Worm (Caenorhabditis elegans) whole organism, L4 larva: ENCODE data around the gene srw-10.

Experiments used
- F26F4.8 ChIP-seq: fragments of 200-800 bp; sonication (Bioruptor generic); conservative IDR thresholded peaks from 2 replicates; pipeline ENCODE4 v1.3.6; 2022; ENCODE audit warnings: missing genetic modification characterization, missing compliant biosample characterization
- F37D6.2 ChIP-seq: sonication (generic microtip); optimal IDR thresholded peaks from 2 replicates; lab custom pipeline; 2016; ENCODE audit warnings: mild to moderate bottlenecking, missing genetic modification characterization, missing compliant biosample characterization
- Y105C5A.15 ChIP-seq: fragments of 200-800 bp; sonication (Bioruptor generic); IDR thresholded peaks from 2 replicates; pipeline ENCODE4 v1.3.6; 2022; ENCODE audit warnings: missing genetic modification characterization, missing compliant biosample characterization
- Y48G9A.11 ChIP-seq: fragments of 200-800 bp; sonication (Bioruptor generic); IDR thresholded peaks from 2 replicates; pipeline ENCODE4 v1.3.6; 2022; ENCODE audit warnings: missing genetic modification reagents, missing genetic modification characterization, missing compliant biosample characterization
- ZK337.2 ChIP-seq: fragments of 200-800 bp; sonication (Bioruptor generic); IDR thresholded peaks from 2 replicates; pipeline ENCODE4 v1.3.6; 2022; ENCODE audit warnings: missing genetic modification reagents, missing genetic modification characterization, missing compliant biosample characterization
- aha-1 ChIP-seq: fragments of 150-350 bp; peaks from one replicate; lab custom pipeline; 2014; ENCODE audit warnings: missing biosample characterization, missing genetic modification characterization
- ama-1 ChIP-seq: fragments of 150-350 bp; optimal IDR thresholded peaks from 2 replicates; lab custom pipeline; 2014; ENCODE audit warnings: inconsistent platforms, mixed read lengths
- arid-1 ChIP-seq: fragments of 200-800 bp; sonication (Bioruptor generic); conservative IDR thresholded peaks from 2 replicates; pipeline ENCODE4 v1.3.6; 2022; ENCODE audit warnings: missing genetic modification reagents, missing genetic modification characterization, missing compliant biosample characterization
- ceh-44 ChIP-seq: fragments of 200-800 bp; sonication (Bioruptor generic); IDR thresholded peaks from 2 replicates; pipeline ENCODE4 v1.3.6; 2022; ENCODE audit warnings: missing genetic modification reagents, missing genetic modification characterization, missing compliant biosample characterization
- ctbp-1 ChIP-seq: fragments of 200-800 bp; sonication (Bioruptor generic); IDR thresholded peaks from 2 replicates; pipeline ENCODE4 v1.3.6; 2022; ENCODE audit warnings: missing genetic modification reagents, missing genetic modification characterization, missing compliant biosample characterization
- daf-12 ChIP-seq: fragments of 150-350 bp; optimal IDR thresholded peaks from 2 replicates; lab custom pipeline; 2014; ENCODE audit warnings: missing biosample characterization, missing genetic modification reagents, missing genetic modification characterization
- daf-19 ChIP-seq: fragments of 200-800 bp; sonication (Bioruptor generic); conservative IDR thresholded peaks from 2 replicates; pipeline ENCODE4 v1.3.6; 2022; ENCODE audit warnings: missing genetic modification characterization, missing compliant biosample characterization
- dmd-6 ChIP-seq: fragments of 200-800 bp; sonication (Bioruptor generic); IDR thresholded peaks from 2 replicates; pipeline ENCODE4 v1.3.6; 2022; ENCODE audit warnings: missing genetic modification reagents, missing genetic modification characterization, missing compliant biosample characterization
- dve-1 ChIP-seq: sonication (generic microtip); optimal IDR thresholded peaks from 2 replicates; lab custom pipeline; 2017; ENCODE audit warnings: antibody characterized with exemption, mild to moderate bottlenecking, missing genetic modification characterization, missing compliant biosample characterization; ENCODE audit not compliant: insufficient read depth
- egl-43 ChIP-seq: fragments of 200-800 bp; sonication (Bioruptor generic); IDR thresholded peaks from 2 replicates; pipeline ENCODE4 v1.3.6; 2022; ENCODE audit warnings: missing genetic modification reagents, missing genetic modification characterization, missing compliant biosample characterization
- fkh-10 ChIP-seq: fragments of 150-350 bp; optimal IDR thresholded peaks from 2 replicates; lab custom pipeline; 2014; ENCODE audit warnings: missing biosample characterization, missing genetic modification reagents, missing genetic modification characterization
- gei-8 ChIP-seq: fragments of 200-800 bp; sonication (Bioruptor generic); optimal IDR thresholded peaks from 2 replicates; lab custom pipeline; 2018; ENCODE audit warnings: mild to moderate bottlenecking, missing genetic modification characterization, missing compliant biosample characterization
- madf-5 ChIP-seq, 2 experiments: fragments of 200-800 bp; sonication (Bioruptor generic); IDR thresholded peaks; 2 replicates each; pipeline ENCODE4 v1.3.6; 2022; ENCODE audit warnings: missing compliant biosample characterization in 2 of 2, missing genetic modification characterization in 2 of 2
- mep-1 ChIP-seq: fragments of 150-350 bp; sonication (generic microtip); optimal IDR thresholded peaks from 3 replicates; lab custom pipeline; 2014; ENCODE audit warnings: missing biosample characterization, missing genetic modification characterization
- mes-2 ChIP-seq: sonication (generic microtip); optimal IDR thresholded peaks from 2 replicates; lab custom pipeline; 2016; ENCODE audit warnings: missing genotype, mild to moderate bottlenecking, missing genetic modification characterization, missing compliant biosample characterization; ENCODE audit not compliant: poor library complexity, severe bottlenecking
- mxl-2 ChIP-seq: fragments of 200-800 bp; sonication (Bioruptor generic); conservative IDR thresholded peaks from 2 replicates; pipeline ENCODE4 v1.3.6; 2022; ENCODE audit warnings: missing genetic modification reagents, missing genetic modification characterization, missing compliant biosample characterization
- mxl-3 ChIP-seq: fragments of 200-800 bp; sonication (Bioruptor generic); optimal IDR thresholded peaks from 2 replicates; lab custom pipeline; 2018; ENCODE audit warnings: mild to moderate bottlenecking, missing genetic modification characterization, missing compliant biosample characterization
- nhr-10 ChIP-seq: fragments of 150-350 bp; optimal IDR thresholded peaks from 2 replicates; lab custom pipeline; 2014; ENCODE audit warnings: missing biosample characterization, missing genetic modification characterization
- nhr-42 ChIP-seq: fragments of 200-800 bp; sonication (Bioruptor generic); IDR thresholded peaks from 2 replicates; pipeline ENCODE4 v1.3.6; 2022; ENCODE audit warnings: missing genetic modification characterization, missing compliant biosample characterization
- nhr-6 ChIP-seq: fragments of 150-350 bp; optimal IDR thresholded peaks from 2 replicates; lab custom pipeline; 2014; ENCODE audit warnings: missing biosample characterization, missing genetic modification characterization
- nhr-77 ChIP-seq: fragments of 150-350 bp; optimal IDR thresholded peaks from 2 replicates; lab custom pipeline; 2014; ENCODE audit warnings: missing biosample characterization, missing genetic modification characterization
- pqm-1 ChIP-seq: sonication (generic microtip); optimal IDR thresholded peaks from 2 replicates; lab custom pipeline; 2017; ENCODE audit warnings: missing biosample characterization, missing genetic modification characterization
- saeg-2 ChIP-seq: fragments of 200-800 bp; sonication (Bioruptor generic); IDR thresholded peaks from 2 replicates; pipeline ENCODE4 v1.3.6; 2022; ENCODE audit warnings: missing genetic modification reagents, missing genetic modification characterization, missing compliant biosample characterization
- set-16 ChIP-seq: fragments of 200-800 bp; sonication (Bioruptor generic); IDR thresholded peaks from 2 replicates; pipeline ENCODE4 v1.3.6; 2022; ENCODE audit warnings: missing genetic modification reagents, missing genetic modification characterization, missing compliant biosample characterization
- skn-1 ChIP-seq: fragments of 150-350 bp; optimal IDR thresholded peaks from 2 replicates; lab custom pipeline; 2014; ENCODE audit warnings: missing biosample characterization, missing genetic modification characterization
- snpc-1.2 ChIP-seq: fragments of 200-800 bp; sonication (Bioruptor generic); IDR thresholded peaks from 2 replicates; pipeline ENCODE4 v1.3.6; 2022; ENCODE audit warnings: missing genetic modification reagents, missing genetic modification characterization, missing compliant biosample characterization
- spr-1 ChIP-seq: sonication (generic microtip); optimal IDR thresholded peaks from 2 replicates; lab custom pipeline; 2016; ENCODE audit warnings: mild to moderate bottlenecking, missing genetic modification characterization, missing compliant biosample characterization
- unc-39 ChIP-seq: sonication (generic microtip); optimal IDR thresholded peaks from 2 replicates; lab custom pipeline; 2017; ENCODE audit warnings: missing biosample characterization, missing genetic modification characterization
- unc-62 ChIP-seq, 3 experiments: fragments of 150-350 bp in 1 of 3; sonication (generic microtip); optimal IDR thresholded peaks in 2 of 3; peaks in 1 of 3; 1 replicate in 1 of 3; 2 replicates in 2 of 3; lab custom pipeline; 2014 to 2017; ENCODE audit warnings: missing biosample characterization in 3 of 3, missing genetic modification characterization in 3 of 3, missing genetic modification reagents in 3 of 3, missing genotype in 1 of 3
- zag-1 ChIP-seq: fragments of 150-350 bp; optimal IDR thresholded peaks from 2 replicates; lab custom pipeline; 2014; ENCODE audit warnings: missing biosample characterization, missing genetic modification characterization

The srw-10 gene

DNA sequence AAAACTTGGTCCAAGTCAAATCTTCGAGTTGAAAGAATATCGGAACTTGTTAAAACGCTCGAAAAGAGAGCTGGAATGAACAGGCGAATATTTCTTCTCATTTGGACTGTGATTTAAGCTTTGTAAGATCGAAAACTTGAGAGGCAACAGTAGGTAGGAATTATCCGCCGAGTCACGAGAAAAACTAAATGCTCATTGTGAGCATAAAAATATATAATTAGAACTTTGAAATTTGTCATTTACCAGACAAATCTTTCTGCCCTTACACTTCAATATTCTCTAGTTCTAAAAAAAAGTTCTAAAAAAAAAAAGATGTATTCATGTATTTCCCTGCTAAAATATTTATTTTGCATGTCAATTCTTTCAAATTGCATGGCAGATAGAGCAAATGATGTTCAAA is 9.1 kb downstream of the srw-10 start, which contains the start of the genes irld-19 and irld-61:
Gene irld-19, minus strand, starts transcription at position 101 of the 400 bp plus-strand sequence.
Gene irld-61, plus strand, starts transcription at position 313 of the 400 bp plus-strand sequence.
- TF ChIP-seq ceh-44 (GFP tag; lab: Robert Waterston, UW) (no peak), aha-1 (tag; lab: Kevin White, UChicago) (no peak), fkh-10 (GFP tag; lab: Kevin White, UChicago) (no peak), daf-19 (GFP tag; lab: Robert Waterston, UW) (no peak), gei-8 (no peak), nhr-42 (GFP tag; lab: Robert Waterston, UW) (no peak)

DNA sequence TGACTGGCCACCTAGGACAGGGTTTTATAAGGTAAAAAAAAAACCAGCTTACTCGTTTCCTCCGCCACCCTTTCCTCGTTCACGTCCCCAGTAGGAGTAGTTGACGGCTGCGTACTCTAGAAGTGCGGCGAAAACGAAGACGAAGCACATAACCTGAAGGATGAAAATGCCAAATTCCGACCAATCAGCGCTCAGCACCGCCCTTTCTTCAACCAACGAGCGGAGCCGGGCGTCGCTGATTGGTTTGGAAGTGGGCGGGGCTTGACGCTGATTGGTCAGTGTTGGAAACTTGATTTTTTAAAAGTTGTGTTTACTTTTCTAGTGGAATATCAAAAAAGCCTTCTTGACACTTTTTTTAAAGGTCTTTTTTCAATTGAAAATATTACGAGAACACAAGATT is 18.6 kb downstream of the srw-10 start:
- TF ChIP-seq unc-62 (GFP tag; optimal IDR thresholded peaks at IDR 0.05 in 1 of 2; lab: Kevin White, UChicago) (peak in 1 of 2 experiments; percentile 56), unc-62 (tag; optimal IDR thresholded peaks at IDR 0.05; lab: Kevin White, UChicago) (no peak), ceh-44 (GFP tag; lab: Robert Waterston, UW) (no peak), daf-12 (tag; lab: Kevin White, UChicago) (no peak)
- TF ChIP-seq, all 104 proteins: peak for 1

DNA sequence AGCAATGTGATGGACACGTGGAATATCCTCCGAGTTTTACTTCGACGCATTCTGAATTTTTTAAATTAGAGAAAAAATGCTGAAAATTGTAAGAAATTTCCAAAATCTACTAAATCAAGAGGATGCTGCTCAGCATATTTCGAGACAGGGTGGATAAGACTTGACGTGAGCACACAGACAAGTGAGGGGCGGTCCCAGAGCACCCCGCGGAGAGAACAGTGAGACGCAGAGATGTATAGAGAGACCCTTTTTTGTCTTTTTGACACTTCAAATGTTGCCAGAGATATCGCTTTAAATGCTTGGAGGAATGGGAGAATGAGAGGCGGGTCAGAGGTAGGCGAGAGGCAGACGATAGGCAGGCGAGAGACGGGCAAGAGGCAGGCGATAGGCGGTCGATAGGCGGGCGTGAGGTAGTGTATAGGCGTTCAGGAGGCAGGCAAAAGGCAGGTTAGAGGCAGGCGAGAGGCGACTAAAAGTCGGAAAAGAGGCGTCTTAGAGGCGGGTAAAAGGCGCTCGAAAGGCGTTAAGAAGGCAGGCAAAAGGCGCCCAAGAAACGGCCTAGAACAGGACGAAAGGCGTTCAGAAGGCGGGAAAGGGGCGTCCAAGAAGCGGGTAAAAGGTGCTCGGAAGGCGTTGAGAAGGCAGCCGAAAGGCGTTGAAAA is 24.7 kb downstream of the srw-10 start, which contains the start of gene gab-1:
Gene gab-1, minus strand, starts transcription at position 51 of the 662 bp plus-strand sequence.
- peak; percentile 77 for TF ChIP-seq set-16 (GFP tag; lab: Robert Waterston, UW)
- no peak for TF ChIP-seq ctbp-1
- no peak for TF ChIP-seq pqm-1 (tag; lab: Kevin White, UChicago)
- no peak for TF ChIP-seq mxl-2 (GFP tag; lab: Robert Waterston, UW)
- no peak for TF ChIP-seq arid-1 (GFP tag; lab: Robert Waterston, UW)
- TF ChIP-seq aha-1 (tag; lab: Kevin White, UChicago) = peak; percentile 10

DNA sequence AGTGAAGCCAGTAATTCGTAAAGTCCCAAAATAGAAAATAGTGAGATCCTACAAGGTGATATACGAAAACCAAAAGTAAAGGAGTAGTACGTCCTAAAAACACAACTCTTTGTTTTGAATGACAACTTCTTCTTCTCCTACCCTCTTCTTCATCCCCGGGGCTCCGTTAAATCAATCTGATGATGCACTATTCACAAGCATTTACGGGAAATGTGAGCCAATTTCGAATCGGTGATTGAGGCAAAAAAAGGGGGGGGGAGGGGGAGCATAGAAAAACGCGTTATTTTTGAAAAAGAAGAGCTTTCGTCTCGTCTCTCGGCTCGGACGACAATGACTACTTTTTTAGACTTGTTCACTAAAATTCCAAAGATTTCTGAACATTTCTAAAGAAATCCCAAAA is 28.7 kb downstream of the srw-10 start:
- TF ChIP-seq egl-43 (GFP tag; lab: Robert Waterston, UW) = no peak
- peak; percentile 71 for TF ChIP-seq fkh-10 (GFP tag; lab: Kevin White, UChicago)
- no peak for TF ChIP-seq saeg-2 (GFP tag; lab: Robert Waterston, UW)

DNA sequence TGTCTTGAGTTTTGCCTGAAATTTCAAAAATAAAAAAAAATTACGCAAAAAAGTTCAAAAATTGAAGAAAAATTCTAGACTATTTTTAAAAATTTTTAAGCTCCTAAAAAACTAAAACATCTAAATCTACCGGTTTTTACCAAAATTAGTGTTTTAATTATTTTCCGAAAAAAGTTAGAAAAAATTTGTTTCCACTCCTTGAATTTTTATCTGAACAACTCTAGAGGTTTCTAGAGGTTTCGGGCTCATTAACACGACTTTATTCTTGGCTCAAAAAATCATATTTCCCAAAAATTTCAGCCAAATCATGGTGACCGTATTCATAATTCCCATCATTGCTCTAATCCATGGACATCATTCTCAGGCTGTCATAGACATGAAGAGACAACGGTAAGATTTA is 29.7 kb downstream of the srw-10 start, which contains the start of gene lgc-37:
Gene lgc-37, plus strand, starts transcription at position 301 of the 400 bp plus-strand sequence.
- no peak for TF ChIP-seq set-16 (GFP tag; lab: Robert Waterston, UW)
- no peak for TF ChIP-seq mxl-3 (GFP tag; lab: Kevin White, UChicago)
- no peak for TF ChIP-seq F26F4.8
- no peak for TF ChIP-seq Y48G9A.11 (GFP tag; lab: Robert Waterston, UW)
- TF ChIP-seq mep-1 (tag; lab: Kevin White, UChicago) = no peak
- TF ChIP-seq F37D6.2 (tag; lab: Kevin White, UChicago) = no peak

DNA sequence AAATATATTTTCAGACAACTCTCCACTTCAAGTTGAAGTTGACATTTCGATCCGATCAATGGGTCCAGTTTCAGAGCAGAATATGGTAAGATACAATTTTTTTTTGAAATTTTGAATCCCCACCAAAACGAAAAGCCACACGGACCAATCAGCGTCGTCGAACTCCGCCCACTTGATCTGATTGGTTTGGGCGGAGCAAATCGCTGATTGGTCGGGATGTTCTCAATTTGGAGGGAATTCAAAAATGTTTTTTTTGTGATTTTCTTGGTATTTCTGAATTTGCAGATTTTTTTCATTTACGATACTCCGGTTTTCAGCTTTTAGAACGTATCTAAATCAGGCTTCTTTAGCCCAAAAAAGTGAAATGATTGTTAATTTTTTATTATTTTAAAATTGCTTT is 30.3 kb downstream of the srw-10 start:
- no peak for TF ChIP-seq Y105C5A.15 (GFP tag; lab: Robert Waterston, UW)
- no peak for TF ChIP-seq ama-1 (lab: Kevin White, UChicago)
- no peak for TF ChIP-seq snpc-1.2
- no peak for TF ChIP-seq mes-2 (tag; lab: Kevin White, UChicago)
- no peak for TF ChIP-seq aha-1 (tag; lab: Kevin White, UChicago)
- no peak for TF ChIP-seq spr-1 (tag; lab: Kevin White, UChicago)
- no peak for TF ChIP-seq zag-1
- TF ChIP-seq madf-5 (GFP tag; IDR thresholded peaks at IDR 0.05; lab: Robert Waterston, UW) = no peak
- no peak for TF ChIP-seq unc-62 (GFP tag; optimal IDR thresholded peaks at IDR 0.05 in 1 of 2; lab: Kevin White, UChicago)
- no peak for TF ChIP-seq unc-62 (tag; optimal IDR thresholded peaks at IDR 0.05; lab: Kevin White, UChicago)
- TF ChIP-seq dmd-6 = no peak
- no peak for TF ChIP-seq nhr-6
- no peak for TF ChIP-seq nhr-10 (tag; lab: Kevin White, UChicago)
- TF ChIP-seq dve-1 (tag; lab: Kevin White, UChicago) = no peak
- TF ChIP-seq arid-1 (GFP tag; lab: Robert Waterston, UW) = no peak
- TF ChIP-seq ZK337.2 = no peak
- TF ChIP-seq nhr-77 (tag; lab: Kevin White, UChicago) = no peak
- no peak for TF ChIP-seq unc-39 (tag; lab: Kevin White, UChicago)
- no peak for TF ChIP-seq skn-1 (tag; lab: Kevin White, UChicago)
- TF ChIP-seq F37D6.2 (tag; lab: Kevin White, UChicago) = no peak
